Worm (Caenorhabditis elegans) whole organism, L1 larva: Measurements from ENCODE around the gene T23F4.2.

Experiments used
- mdl-1 ChIP-seq, 2 experiments: fragments of 150-350 bp; optimal IDR thresholded peaks; 2 replicates each; lab custom pipeline; 2014 to 2017; ENCODE audit warnings: missing biosample characterization in 2 of 2, missing genetic modification characterization in 2 of 2, inconsistent platforms in 1 of 2
- nhr-12 ChIP-seq: sonication (generic microtip); optimal IDR thresholded peaks from 2 replicates; lab custom pipeline; 2017; ENCODE audit warnings: missing biosample characterization, missing genetic modification characterization
- nhr-28 ChIP-seq: fragments of 150-350 bp; optimal IDR thresholded peaks from 2 replicates; lab custom pipeline; 2014; ENCODE audit warnings: missing biosample characterization, missing genetic modification characterization
- nhr-90 ChIP-seq: sonication (generic microtip); optimal IDR thresholded peaks from 2 replicates; lab custom pipeline; 2016; ENCODE audit warnings: mild to moderate bottlenecking, missing genetic modification characterization, missing compliant biosample characterization; ENCODE audit not compliant: poor library complexity
- pag-3 ChIP-seq: sonication (generic microtip); optimal IDR thresholded peaks from 2 replicates; lab custom pipeline; 2017; ENCODE audit warnings: missing genetic modification characterization, mild to moderate bottlenecking, missing compliant biosample characterization, antibody characterized with exemption, borderline replicate concordance; ENCODE audit not compliant: insufficient read depth
- unc-86 ChIP-seq: sonication (generic microtip); optimal IDR thresholded peaks from 2 replicates; lab custom pipeline; 2016; ENCODE audit warnings: missing genetic modification characterization, missing compliant biosample characterization
- zag-1 ChIP-seq: fragments of 150-350 bp; optimal IDR thresholded peaks from 2 replicates; lab custom pipeline; 2014; ENCODE audit warnings: missing biosample characterization, missing genetic modification characterization

DNA sequence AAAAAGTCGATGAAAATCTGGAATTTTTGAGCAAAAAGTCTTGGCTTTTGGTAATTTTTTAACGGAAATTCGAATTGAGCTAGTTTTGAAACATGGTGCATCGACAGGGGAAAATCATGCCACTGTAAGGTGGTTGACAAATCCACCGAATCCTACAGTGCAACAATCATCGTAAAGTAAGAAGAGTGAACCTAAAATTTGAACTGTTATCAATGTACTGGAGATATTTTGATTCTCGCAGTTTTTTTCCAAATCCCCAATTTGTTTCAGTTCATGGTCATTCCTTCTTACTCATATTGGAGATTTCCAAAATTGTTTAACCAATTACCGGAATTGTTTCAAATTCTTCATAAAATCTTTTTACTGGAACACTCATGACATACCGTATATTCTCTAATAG is 10.6 kb upstream of the T23F4.2 start:
- TF ChIP-seq pag-3 (tag; lab: Kevin White, UChicago) = no peak
- no peak for TF ChIP-seq nhr-90
- TF ChIP-seq zag-1 = no peak
- no peak for TF ChIP-seq unc-86 (tag; lab: Kevin White, UChicago)
- TF ChIP-seq nhr-12 (tag; lab: Kevin White, UChicago) = no peak
- TF ChIP-seq nhr-28 (tag; lab: Kevin White, UChicago) = no peak
- TF ChIP-seq mdl-1 (tag; optimal IDR thresholded peaks at IDR 0.05; lab: Kevin White, UChicago) = no peak
